Worm (Caenorhabditis elegans) whole organism, L4 larva: Measurements from ENCODE around the gene R11G10.3.

Experiments
- T20F7.1 ChIP-seq: fragments of 200-800 bp; sonication (Bioruptor generic); optimal IDR thresholded peaks from 2 replicates; lab custom pipeline; 2018; ENCODE audit warnings: mild to moderate bottlenecking, missing genetic modification characterization, missing compliant biosample characterization
- ZK546.5 ChIP-seq, 2 experiments: sonication (generic microtip); optimal IDR thresholded peaks; 2 replicates each; lab custom pipeline; 2017; ENCODE audit warnings: missing biosample characterization in 2 of 2, missing genetic modification characterization in 2 of 2
- ama-1 ChIP-seq: fragments of 150-350 bp; optimal IDR thresholded peaks from 2 replicates; lab custom pipeline; 2014; ENCODE audit warnings: inconsistent platforms, mixed read lengths
- arid-1 ChIP-seq: fragments of 200-800 bp; sonication (Bioruptor generic); conservative IDR thresholded peaks from 2 replicates; pipeline ENCODE4 v1.3.6; 2022; ENCODE audit warnings: missing genetic modification reagents, missing genetic modification characterization, missing compliant biosample characterization
- attf-4 ChIP-seq: sonication (generic microtip); optimal IDR thresholded peaks from 3 replicates; lab custom pipeline; 2017; ENCODE audit warnings: missing biosample characterization, missing genetic modification characterization
- ceh-20 ChIP-seq: fragments of 200-800 bp; sonication (Bioruptor generic); IDR thresholded peaks from 2 replicates; pipeline ENCODE4 v1.3.6; 2022; ENCODE audit warnings: missing genetic modification reagents, missing genetic modification characterization, missing compliant biosample characterization
- ceh-28 ChIP-seq: fragments of 150-350 bp; optimal IDR thresholded peaks from 2 replicates; lab custom pipeline; 2014; ENCODE audit warnings: missing biosample characterization, missing genetic modification reagents, missing genetic modification characterization
- ceh-44 ChIP-seq: fragments of 200-800 bp; sonication (Bioruptor generic); IDR thresholded peaks from 2 replicates; pipeline ENCODE4 v1.3.6; 2022; ENCODE audit warnings: missing genetic modification reagents, missing genetic modification characterization, missing compliant biosample characterization
- ceh-82 ChIP-seq: sonication (generic microtip); optimal IDR thresholded peaks from 2 replicates; lab custom pipeline; 2017; ENCODE audit warnings: missing biosample characterization, missing genetic modification characterization
- cey-2 ChIP-seq: sonication (generic microtip); optimal IDR thresholded peaks from 3 replicates; lab custom pipeline; 2017; ENCODE audit warnings: missing genetic modification characterization, mild to moderate bottlenecking, missing compliant biosample characterization, antibody characterized with exemption, borderline replicate concordance; ENCODE audit not compliant: insufficient read depth
- dmd-9 ChIP-seq: fragments of 200-800 bp; sonication (Bioruptor generic); IDR thresholded peaks from 2 replicates; pipeline ENCODE4 v1.3.6; 2022; ENCODE audit warnings: missing genetic modification reagents, missing genetic modification characterization, missing compliant biosample characterization
- dpl-1 ChIP-seq: fragments of 150-350 bp; optimal IDR thresholded peaks from 2 replicates; lab custom pipeline; 2014; ENCODE audit warnings: missing biosample characterization, missing genetic modification reagents, missing genetic modification characterization
- duxl-1 ChIP-seq: sonication (generic microtip); optimal IDR thresholded peaks from 2 replicates; lab custom pipeline; 2016; ENCODE audit warnings: mild to moderate bottlenecking, missing genetic modification characterization, moderate library complexity, missing compliant biosample characterization; ENCODE audit not compliant: poor library complexity
- dve-1 ChIP-seq: sonication (generic microtip); optimal IDR thresholded peaks from 2 replicates; lab custom pipeline; 2017; ENCODE audit warnings: antibody characterized with exemption, mild to moderate bottlenecking, missing genetic modification characterization, missing compliant biosample characterization; ENCODE audit not compliant: insufficient read depth
- fkh-10 ChIP-seq: fragments of 150-350 bp; optimal IDR thresholded peaks from 2 replicates; lab custom pipeline; 2014; ENCODE audit warnings: missing biosample characterization, missing genetic modification reagents, missing genetic modification characterization
- hif-1 ChIP-seq, 2 experiments: sonication (generic microtip); optimal IDR thresholded peaks; 2 replicates each; lab custom pipeline; 2016 to 2017; ENCODE audit warnings: missing compliant biosample characterization in 2 of 2, missing genetic modification characterization in 2 of 2, missing genetic modification reagents in 2 of 2, missing genotype in 2 of 2, mild to moderate bottlenecking in 1 of 2
- hlh-11 ChIP-seq: fragments of 200-800 bp; sonication (Bioruptor generic); optimal IDR thresholded peaks from 2 replicates; lab custom pipeline; 2018; ENCODE audit warnings: mild to moderate bottlenecking, missing genetic modification characterization, missing compliant biosample characterization
- hlh-30 ChIP-seq: sonication (generic microtip); optimal IDR thresholded peaks from 2 replicates; lab custom pipeline; 2017; ENCODE audit warnings: antibody characterized with exemption, mild to moderate bottlenecking, missing genetic modification characterization, missing compliant biosample characterization; ENCODE audit not compliant: insufficient read depth
- hmg-1.1 ChIP-seq: fragments of 200-800 bp; sonication (Bioruptor generic); IDR thresholded peaks from 2 replicates; pipeline ENCODE4 v1.3.6; 2022; ENCODE audit warnings: missing genetic modification reagents, missing genetic modification characterization, missing compliant biosample characterization
- lin-13 ChIP-seq: fragments of 150-350 bp; optimal IDR thresholded peaks from 2 replicates; lab custom pipeline; 2014; ENCODE audit warnings: missing biosample characterization, missing genetic modification reagents, missing genetic modification characterization
- lin-15B ChIP-seq: fragments of 150-350 bp; sonication (generic microtip); optimal IDR thresholded peaks from 3 replicates; lab custom pipeline; 2014; ENCODE audit warnings: missing biosample characterization, missing genetic modification characterization
- lin-38 ChIP-seq: fragments of 200-800 bp; sonication (Bioruptor generic); IDR thresholded peaks from 2 replicates; pipeline ENCODE4 v1.3.6; 2022; ENCODE audit warnings: missing genetic modification reagents, missing genetic modification characterization, missing compliant biosample characterization
- lsy-2 ChIP-seq, 2 experiments: fragments of 150-350 bp in 1 of 2; sonication (generic microtip) in 1 of 2; optimal IDR thresholded peaks; 2 replicates each; lab custom pipeline; 2014 to 2017; ENCODE audit warnings: missing biosample characterization in 2 of 2, missing genetic modification characterization in 2 of 2
- mdt-29 ChIP-seq: fragments of 200-800 bp; sonication (Bioruptor generic); IDR thresholded peaks from 2 replicates; pipeline ENCODE4 v1.3.6; 2022; ENCODE audit warnings: missing genetic modification reagents, missing genetic modification characterization, missing compliant biosample characterization
- mep-1 ChIP-seq: fragments of 150-350 bp; sonication (generic microtip); optimal IDR thresholded peaks from 3 replicates; lab custom pipeline; 2014; ENCODE audit warnings: missing biosample characterization, missing genetic modification characterization
- mes-2 ChIP-seq: sonication (generic microtip); optimal IDR thresholded peaks from 2 replicates; lab custom pipeline; 2016; ENCODE audit warnings: missing genotype, mild to moderate bottlenecking, missing genetic modification characterization, missing compliant biosample characterization; ENCODE audit not compliant: poor library complexity, severe bottlenecking
- mxl-3 ChIP-seq: fragments of 200-800 bp; sonication (Bioruptor generic); optimal IDR thresholded peaks from 2 replicates; lab custom pipeline; 2018; ENCODE audit warnings: mild to moderate bottlenecking, missing genetic modification characterization, missing compliant biosample characterization
- nhr-102 ChIP-seq: sonication (generic microtip); optimal IDR thresholded peaks from 2 replicates; lab custom pipeline; 2016; ENCODE audit warnings: mild to moderate bottlenecking, missing genetic modification characterization, moderate library complexity, missing compliant biosample characterization
- nhr-11 ChIP-seq: fragments of 150-350 bp; optimal IDR thresholded peaks from 2 replicates; lab custom pipeline; 2014; ENCODE audit warnings: missing biosample characterization, missing genetic modification characterization
- nhr-25 ChIP-seq: sonication (generic microtip); optimal IDR thresholded peaks from 2 replicates; lab custom pipeline; 2017; ENCODE audit warnings: missing genetic modification characterization, mild to moderate bottlenecking, missing compliant biosample characterization, antibody characterized with exemption, moderate library complexity, borderline replicate concordance; ENCODE audit not compliant: insufficient read depth
- nhr-28 ChIP-seq: fragments of 150-350 bp; optimal IDR thresholded peaks from 2 replicates; lab custom pipeline; 2014; ENCODE audit warnings: missing biosample characterization, missing genetic modification characterization
- nhr-41 ChIP-seq: fragments of 200-800 bp; sonication (Bioruptor generic); IDR thresholded peaks from 2 replicates; pipeline ENCODE4 v1.3.6; 2022; ENCODE audit warnings: missing genetic modification reagents, missing genetic modification characterization, missing compliant biosample characterization
- nhr-42 ChIP-seq: fragments of 200-800 bp; sonication (Bioruptor generic); IDR thresholded peaks from 2 replicates; pipeline ENCODE4 v1.3.6; 2022; ENCODE audit warnings: missing genetic modification characterization, missing compliant biosample characterization
- nhr-48 ChIP-seq: sonication (generic microtip); optimal IDR thresholded peaks from 2 replicates; lab custom pipeline; 2016; ENCODE audit warnings: mild to moderate bottlenecking, missing genetic modification characterization, missing compliant biosample characterization
- nhr-6 ChIP-seq: fragments of 150-350 bp; optimal IDR thresholded peaks from 2 replicates; lab custom pipeline; 2014; ENCODE audit warnings: missing biosample characterization, missing genetic modification characterization
- nhr-76 ChIP-seq: fragments of 150-350 bp; optimal IDR thresholded peaks from 2 replicates; lab custom pipeline; 2014; ENCODE audit warnings: missing biosample characterization, missing genetic modification characterization
- pha-4 ChIP-seq, 2 experiments: fragments of 150-350 bp in 1 of 2; fragments of 200-800 bp in 1 of 2; sonication (Bioruptor generic) in 1 of 2; IDR thresholded peaks in 1 of 2; optimal IDR thresholded peaks in 1 of 2; 2 replicates each; pipeline versions ENCODE4 v1.3.6 to Lab custom; 2014 to 2022; ENCODE audit warnings: missing genetic modification characterization in 2 of 2, missing genetic modification reagents in 2 of 2, missing biosample characterization in 1 of 2, missing compliant biosample characterization in 1 of 2
- php-3 ChIP-seq: fragments of 200-800 bp; sonication (Bioruptor generic); IDR thresholded peaks from 2 replicates; pipeline ENCODE4 v1.3.6; 2022; ENCODE audit warnings: missing genetic modification reagents, missing genetic modification characterization, missing compliant biosample characterization
- rbr-2 ChIP-seq: sonication (generic microtip); optimal IDR thresholded peaks from 2 replicates; lab custom pipeline; 2016; ENCODE audit warnings: missing genotype, missing genetic modification characterization, missing compliant biosample characterization
- saeg-2 ChIP-seq: fragments of 200-800 bp; sonication (Bioruptor generic); IDR thresholded peaks from 2 replicates; pipeline ENCODE4 v1.3.6; 2022; ENCODE audit warnings: missing genetic modification reagents, missing genetic modification characterization, missing compliant biosample characterization
- spr-1 ChIP-seq: sonication (generic microtip); optimal IDR thresholded peaks from 2 replicates; lab custom pipeline; 2016; ENCODE audit warnings: mild to moderate bottlenecking, missing genetic modification characterization, missing compliant biosample characterization
- unc-62 ChIP-seq, 3 experiments: fragments of 150-350 bp in 1 of 3; sonication (generic microtip); optimal IDR thresholded peaks in 2 of 3; peaks in 1 of 3; 1 replicate in 1 of 3; 2 replicates in 2 of 3; lab custom pipeline; 2014 to 2017; ENCODE audit warnings: missing biosample characterization in 3 of 3, missing genetic modification characterization in 3 of 3, missing genetic modification reagents in 3 of 3, missing genotype in 1 of 3
- vab-7 ChIP-seq: fragments of 200-800 bp; sonication (Bioruptor generic); IDR thresholded peaks from 2 replicates; pipeline ENCODE4 v1.3.6; 2022; ENCODE audit warnings: missing genetic modification reagents, missing genetic modification characterization, missing compliant biosample characterization
- zfp-3 ChIP-seq: fragments of 200-800 bp; sonication (Bioruptor generic); conservative IDR thresholded peaks from 2 replicates; pipeline ENCODE4 v1.3.6; 2022; ENCODE audit warnings: missing genetic modification reagents, missing genetic modification characterization, missing compliant biosample characterization
- zip-11 ChIP-seq: fragments of 200-800 bp; sonication (Bioruptor generic); IDR thresholded peaks from 2 replicates; pipeline ENCODE4 v1.3.6; 2022; ENCODE audit warnings: missing genetic modification characterization, missing compliant biosample characterization
- ztf-7 ChIP-seq: fragments of 150-350 bp; optimal IDR thresholded peaks from 2 replicates; lab custom pipeline; 2014; ENCODE audit warnings: missing biosample characterization, missing genetic modification characterization

Gene R11G10.3

DNA sequence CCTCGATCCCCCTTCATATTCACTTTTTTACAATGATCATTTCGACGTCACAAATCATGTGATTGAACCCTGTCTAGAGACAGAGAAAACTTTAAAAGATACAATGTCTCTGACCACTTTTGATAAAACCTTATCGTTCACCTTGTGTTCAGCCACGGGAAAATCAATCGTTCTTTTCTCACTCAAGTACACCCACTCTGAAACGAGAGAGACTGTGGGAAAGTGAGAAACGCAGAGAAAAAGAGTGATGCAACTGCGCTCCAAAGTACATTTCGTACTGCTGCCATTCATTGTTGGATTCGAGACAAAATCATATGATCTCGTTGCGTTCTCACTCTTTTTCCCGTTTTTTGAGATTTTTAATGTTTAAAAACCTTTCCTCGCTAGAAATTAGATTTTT is 41.9 kb downstream of the R11G10.3 start (continued):
- TF ChIP-seq zip-11 (GFP tag; lab: Robert Waterston, UW) (no peak), unc-62 (GFP tag; optimal IDR thresholded peaks at IDR 0.05 in 1 of 2; lab: Kevin White, UChicago) (peak in 1 of 2 experiments; percentile 80), unc-62 (tag; optimal IDR thresholded peaks at IDR 0.05; lab: Kevin White, UChicago) (no peak), mxl-3 (GFP tag; lab: Kevin White, UChicago) (peak; percentile 75), nhr-41 (GFP tag; lab: Robert Waterston, UW) (peak; percentile 80; the same call in 1 of the 2 replicates), T20F7.1 (GFP tag; lab: Kevin White, UChicago) (peak; percentile 83), lsy-2 (tag; optimal IDR thresholded peaks at IDR 0.05; lab: Kevin White, UChicago) (peak; percentile 45 to 91), lin-13 (GFP tag; lab: Kevin White, UChicago) (peak; percentile 29), mep-1 (tag; lab: Kevin White, UChicago) (peak; percentile 95), nhr-11 (tag; lab: Kevin White, UChicago) (peak; percentile 90), mdt-29 (GFP tag; lab: Robert Waterston, UW) (peak; percentile 83), nhr-28 (peak; percentile 95), duxl-1 (peak; percentile 70), nhr-48 (peak; percentile 93), ceh-20 (GFP tag; lab: Robert Waterston, UW) (peak; percentile 68), mes-2 (peak; percentile 82), hmg-1.1 (GFP tag; lab: Robert Waterston, UW) (peak; percentile 77), cey-2 (tag; lab: Kevin White, UChicago) (peak; percentile 17), dmd-9 (GFP tag; lab: Robert Waterston, UW) (no peak), ceh-28 (tag; lab: Kevin White, UChicago) (no peak), saeg-2 (GFP tag; lab: Robert Waterston, UW) (peak; percentile 71; the same call in 1 of the 2 replicates), spr-1 (tag; lab: Kevin White, UChicago) (peak; percentile 69), ceh-82 (tag; lab: Kevin White, UChicago) (no peak), ama-1 (lab: Kevin White, UChicago) (peak; percentile 83), fkh-10 (GFP tag; lab: Kevin White, UChicago) (peak; percentile 53), lin-15B (tag; lab: Kevin White, UChicago) (peak; percentile 47), dve-1 (tag; lab: Kevin White, UChicago) (peak; percentile 99), ZK546.5 (tag; optimal IDR thresholded peaks at IDR 0.05; lab: Kevin White, UChicago) (no peak), nhr-6 (peak; percentile 98), nhr-25 (peak; percentile 47), ceh-44 (GFP tag; lab: Robert Waterston, UW) (0 out of 2 replicates have a peak, but pooled peaks have one; percentile 28), dpl-1 (GFP tag; lab: Kevin White, UChicago) (peak; percentile 84), zfp-3 (GFP tag; lab: Robert Waterston, UW) (peak; percentile 53; the same call in 1 of the 2 replicates), vab-7 (GFP tag; lab: Robert Waterston, UW) (no peak), php-3 (GFP tag; lab: Robert Waterston, UW) (peak; percentile 69), rbr-2 (peak; percentile 78), hlh-30 (peak; percentile 99), arid-1 (GFP tag; lab: Robert Waterston, UW) (peak; percentile 66), lin-38 (GFP tag; lab: Robert Waterston, UW) (peak; percentile 95), nhr-76 (tag; lab: Kevin White, UChicago) (peak; percentile 70), nhr-102 (tag; lab: Kevin White, UChicago) (peak; percentile 83), ztf-7 (tag; lab: Kevin White, UChicago) (peak; percentile 81), hif-1 (tag; optimal IDR thresholded peaks at IDR 0.05; lab: Kevin White, UChicago) (peak; percentile 10 to 72), attf-4 (tag; lab: Kevin White, UChicago) (no peak), hlh-11 (tag; lab: Kevin White, UChicago) (peak; percentile 97), pha-4 (GFP tag; IDR thresholded peaks at IDR 0.05; lab: Robert Waterston, UW) (peak; percentile 66), pha-4 (tag; optimal IDR thresholded peaks at IDR 0.05; lab: Kevin White, UChicago) (peak; percentile 3), nhr-42 (0 out of 2 replicates have a peak, but pooled peaks have one; percentile 65)
